Fruit fly (Drosophila melanogaster) whole organism, pupa: ENCODE measurements around the gene CG42512.

ENCODE experiments used
- CG10348 ChIP-seq: fragments of 200-800 bp; sonication (Bioruptor generic); IDR thresholded peaks from 2 replicates; pipeline ENCODE4 v1.3.6; 2022; ENCODE audit warnings: missing biosample characterization, missing genetic modification characterization
- CG12605 ChIP-seq: fragments of 200-800 bp; sonication (Bioruptor generic); IDR thresholded peaks from 2 replicates; pipeline ENCODE4 v1.3.6; 2022; ENCODE audit warnings: missing biosample characterization, missing genetic modification characterization
- CG13204 ChIP-seq: fragments of 200-800 bp; sonication (Bioruptor generic); optimal IDR thresholded peaks from 2 replicates; lab custom pipeline; 2018; ENCODE audit warnings: missing biosample characterization, mild to moderate bottlenecking, missing genetic modification characterization, moderate library complexity
- CG14655 ChIP-seq: fragments of 200-800 bp; sonication (Bioruptor generic); optimal IDR thresholded peaks from 3 replicates; lab custom pipeline; 2017; ENCODE audit warnings: mild to moderate bottlenecking, missing biosample characterization, missing genetic modification reagents, missing genetic modification characterization
- CG15710 ChIP-seq: fragments of 200-800 bp; sonication (Bioruptor generic); optimal IDR thresholded peaks from 2 replicates; lab custom pipeline; 2018; ENCODE audit warnings: missing biosample characterization, mild to moderate bottlenecking, missing genetic modification characterization, moderate library complexity
- CG17806 ChIP-seq: fragments of 200-800 bp; sonication (Bioruptor generic); optimal IDR thresholded peaks from 2 replicates; lab custom pipeline; 2018; ENCODE audit warnings: missing biosample characterization, mild to moderate bottlenecking, missing genetic modification characterization, moderate library complexity
- CG32121 ChIP-seq: fragments of 200-800 bp; sonication (Bioruptor generic); IDR thresholded peaks from 2 replicates; pipeline ENCODE4 v1.3.6; 2022; ENCODE audit warnings: missing biosample characterization, missing genetic modification characterization
- CG34367 ChIP-seq: fragments of 200-800 bp; sonication (Bioruptor generic); optimal IDR thresholded peaks from 2 replicates; lab custom pipeline; 2018; ENCODE audit warnings: missing biosample characterization, mild to moderate bottlenecking, missing genetic modification characterization
- CG4496 ChIP-seq: fragments of 200-800 bp; sonication (Bioruptor generic); IDR thresholded peaks from 3 replicates; pipeline ENCODE4 v1.3.6; 2022; ENCODE audit warnings: missing biosample characterization, missing genetic modification characterization
- CG8159 ChIP-seq: fragments of 200-800 bp; sonication (Bioruptor generic); optimal IDR thresholded peaks from 3 replicates; lab custom pipeline; 2018; ENCODE audit warnings: missing biosample characterization, mild to moderate bottlenecking, missing genetic modification characterization, moderate library complexity
- CG8301 ChIP-seq: fragments of 200-800 bp; sonication (Bioruptor generic); optimal IDR thresholded peaks from 2 replicates; lab custom pipeline; 2018; ENCODE audit warnings: missing biosample characterization, mild to moderate bottlenecking, missing genetic modification characterization
- CG9948 ChIP-seq: fragments of 200-800 bp; sonication (Bioruptor generic); optimal IDR thresholded peaks from 2 replicates; lab custom pipeline; 2018; ENCODE audit warnings: missing biosample characterization, mild to moderate bottlenecking, missing genetic modification characterization, moderate library complexity
- D1 ChIP-seq: fragments of 200-800 bp; sonication (Bioruptor generic); optimal IDR thresholded peaks from 2 replicates; lab custom pipeline; 2018; ENCODE audit warnings: missing biosample characterization, mild to moderate bottlenecking, missing genetic modification characterization, moderate library complexity
- EcR ChIP-seq: fragments of 200-800 bp; sonication (Bioruptor generic); optimal IDR thresholded peaks from 3 replicates; lab custom pipeline; 2019; ENCODE audit warnings: missing biosample characterization, missing genetic modification characterization, mild to moderate bottlenecking, moderate library complexity, missing genetic modification reagents
- Ets98B ChIP-seq: fragments of 200-800 bp; sonication (Bioruptor generic); IDR thresholded peaks from 2 replicates; pipeline ENCODE4 v1.3.6; 2022; ENCODE audit warnings: missing biosample characterization, missing genetic modification characterization
- Pif1A ChIP-seq: fragments of 200-800 bp; sonication (Bioruptor generic); optimal IDR thresholded peaks from 3 replicates; lab custom pipeline; 2016; ENCODE audit warnings: missing biosample characterization, missing genetic modification characterization
- Pif1B ChIP-seq: fragments of 200-800 bp; sonication (Bioruptor generic); optimal IDR thresholded peaks from 3 replicates; lab custom pipeline; 2016; ENCODE audit warnings: missing biosample characterization, missing genetic modification characterization
- Snoo ChIP-seq: fragments of 200-800 bp; sonication (Bioruptor generic); optimal IDR thresholded peaks from 3 replicates; lab custom pipeline; 2017; ENCODE audit warnings: missing biosample characterization, mild to moderate bottlenecking, missing genetic modification characterization, inconsistent platforms
- fd96Ca ChIP-seq: fragments of 200-800 bp; sonication (Bioruptor generic); IDR thresholded peaks from 3 replicates; pipeline ENCODE4 v1.3.6; 2022; ENCODE audit warnings: missing biosample characterization, missing genetic modification characterization
- gl ChIP-seq: fragments of 200-800 bp; sonication (Bioruptor generic); optimal IDR thresholded peaks from 2 replicates; lab custom pipeline; 2018; ENCODE audit warnings: missing biosample characterization, mild to moderate bottlenecking, missing genetic modification characterization
- rn ChIP-seq: fragments of 200-800 bp; sonication (Bioruptor generic); IDR thresholded peaks from 2 replicates; pipeline ENCODE4 v1.3.6; 2022; ENCODE audit warnings: missing biosample characterization, missing genetic modification characterization

Gene CG42512

dm6 chrX:16689339-16689738 lies 38.2 kb downstream of the CG42512 start:
- TF ChIP-seq CG14655 (no peak), CG10348 (GFP tag; lab: Robert Waterston, UW) (no peak), CG15710 (tag; lab: Kevin White, UChicago) (no peak), CG8301 (no peak), CG32121 (GFP tag; lab: Robert Waterston, UW) (no peak), CG9948 (tag; lab: Kevin White, UChicago) (no peak), CG13204 (GFP tag; lab: Kevin White, UChicago) (no peak), D1 (tag; lab: Kevin White, UChicago) (no peak), gl (tag; lab: Kevin White, UChicago) (no peak), CG8159 (tag; lab: Kevin White, UChicago) (no peak), CG4496 (no peak), Snoo (no peak)

dm6 chrX:16689966-16690365 lies 38.8 kb downstream of the CG42512 start:
- TF ChIP-seq CG15710 (tag; lab: Kevin White, UChicago), result peak; percentile 13
- TF ChIP-seq CG14655, result peak; percentile 20
- TF ChIP-seq CG9948 (tag; lab: Kevin White, UChicago), result peak; percentile 21
- TF ChIP-seq CG17806 (tag; lab: Kevin White, UChicago), result peak; percentile 31
- TF ChIP-seq Snoo, result no peak
- TF ChIP-seq CG8159 (tag; lab: Kevin White, UChicago), result peak; percentile 35
- TF ChIP-seq gl (tag; lab: Kevin White, UChicago), result no peak
- no peak for TF ChIP-seq CG34367 (tag; lab: Kevin White, UChicago)
- no peak for TF ChIP-seq CG8301
- TF ChIP-seq CG4496, result no peak
- TF ChIP-seq, all 21 proteins: peak for 5

dm6 chrX:16690499-16690898 lies 39.3 kb downstream of the CG42512 start:
- TF ChIP-seq fd96Ca (GFP tag; lab: Robert Waterston, UW) (peak; percentile 62; the same call in 1 of the 3 replicates), Pif1B (GFP tag; lab: Kevin White, UChicago) (peak; percentile 39), Pif1A (GFP tag; lab: Kevin White, UChicago) (peak; percentile 46), Ets98B (no peak), CG10348 (GFP tag; lab: Robert Waterston, UW) (no peak), CG15710 (tag; lab: Kevin White, UChicago) (no peak), CG13204 (GFP tag; lab: Kevin White, UChicago) (no peak), rn (GFP tag; lab: Robert Waterston, UW) (no peak), CG32121 (GFP tag; lab: Robert Waterston, UW) (no peak), CG14655 (peak; percentile 60), CG4496 (peak; percentile 44; the same call in 1 of the 3 replicates), CG8159 (tag; lab: Kevin White, UChicago) (peak; percentile 4), EcR (no peak), gl (tag; lab: Kevin White, UChicago) (no peak), CG12605 (GFP tag; lab: Robert Waterston, UW) (peak; percentile 48; the same call in 1 of the 2 replicates), CG17806 (tag; lab: Kevin White, UChicago) (peak; percentile 36), CG8301 (peak; percentile 52), CG34367 (tag; lab: Kevin White, UChicago) (peak; percentile 12), CG9948 (tag; lab: Kevin White, UChicago) (peak; percentile 50)
- TF ChIP-seq, all 21 proteins: peak for 11

dm6 chrX:16691440-16691839 lies 40.3 kb downstream of the CG42512 start:
- TF ChIP-seq CG8159 (tag; lab: Kevin White, UChicago) (peak; percentile 62), CG34367 (tag; lab: Kevin White, UChicago) (peak; percentile 68), D1 (tag; lab: Kevin White, UChicago) (no peak), gl (tag; lab: Kevin White, UChicago) (peak; percentile 43), Snoo (peak; percentile 48), CG10348 (GFP tag; lab: Robert Waterston, UW) (peak; percentile 19; the same call in 1 of the 2 replicates), EcR (no peak), rn (GFP tag; lab: Robert Waterston, UW) (peak; percentile 66), fd96Ca (GFP tag; lab: Robert Waterston, UW) (peak; percentile 90), CG8301 (peak; percentile 79), CG9948 (tag; lab: Kevin White, UChicago) (peak; percentile 61), CG32121 (GFP tag; lab: Robert Waterston, UW) (peak; percentile 90), CG17806 (tag; lab: Kevin White, UChicago) (peak; percentile 62), Pif1A (GFP tag; lab: Kevin White, UChicago) (peak; percentile 77), CG13204 (GFP tag; lab: Kevin White, UChicago) (no peak), Pif1B (GFP tag; lab: Kevin White, UChicago) (peak; percentile 65), CG15710 (tag; lab: Kevin White, UChicago) (peak; percentile 74), CG12605 (GFP tag; lab: Robert Waterston, UW) (peak; percentile 87), CG4496 (peak; percentile 95), Ets98B (peak; percentile 90), CG14655 (peak; percentile 81)

dm6 chrX:16692325-16692724 lies 41.1 kb downstream of the CG42512 start:
- TF ChIP-seq Snoo (no peak), CG17806 (tag; lab: Kevin White, UChicago) (no peak), Ets98B (no peak), CG14655 (no peak), CG34367 (tag; lab: Kevin White, UChicago) (no peak), CG15710 (tag; lab: Kevin White, UChicago) (no peak), D1 (tag; lab: Kevin White, UChicago) (no peak), gl (tag; lab: Kevin White, UChicago) (no peak), CG8159 (tag; lab: Kevin White, UChicago) (no peak), CG9948 (tag; lab: Kevin White, UChicago) (no peak), CG13204 (GFP tag; lab: Kevin White, UChicago) (no peak), CG12605 (GFP tag; lab: Robert Waterston, UW) (no peak), rn (GFP tag; lab: Robert Waterston, UW) (no peak), CG8301 (no peak), CG32121 (GFP tag; lab: Robert Waterston, UW) (no peak), CG10348 (GFP tag; lab: Robert Waterston, UW) (no peak), CG4496 (no peak), Pif1B (GFP tag; lab: Kevin White, UChicago) (no peak), fd96Ca (GFP tag; lab: Robert Waterston, UW) (no peak)
